Fruit fly (Drosophila melanogaster) whole organism, wandering third instar larva: ENCODE data around the gene CG11811.

Experiments
- Abd-B ChIP-seq: fragments of >200 bp; optimal IDR thresholded peaks from 2 replicates; lab custom pipeline; 2017; ENCODE audit warnings: missing biosample characterization, missing genetic modification characterization
- Dif ChIP-seq: fragments of 200-275, 200-300 bp; sonication (Bioruptor generic); optimal IDR thresholded peaks from 2 replicates; lab custom pipeline; 2018; ENCODE audit warnings: missing biosample characterization, missing genetic modification characterization; ENCODE audit not compliant: partially characterized antibody
- Hr78 ChIP-seq: fragments of >200 bp; optimal IDR thresholded peaks from 2 replicates; lab custom pipeline; 2017; ENCODE audit warnings: missing biosample characterization, missing genetic modification characterization
- Myc ChIP-seq: fragments of >200 bp; optimal IDR thresholded peaks from 2 replicates; lab custom pipeline; 2017
- br ChIP-seq: fragments of 200-800 bp; sonication (Bioruptor generic); optimal IDR thresholded peaks from 2 replicates; lab custom pipeline; 2016; ENCODE audit warnings: missing biosample characterization, missing genetic modification characterization
- fru ChIP-seq: fragments of 200-800 bp; sonication (Bioruptor generic); optimal IDR thresholded peaks from 3 replicates; lab custom pipeline; 2016; ENCODE audit warnings: missing biosample characterization, mild to moderate bottlenecking, missing genetic modification characterization
- psq ChIP-seq: fragments of 200-800 bp; sonication (Bioruptor generic); optimal IDR thresholded peaks from 3 replicates; lab custom pipeline; 2017; ENCODE audit warnings: missing biosample characterization, mild to moderate bottlenecking, missing genetic modification characterization, moderate library complexity
- rgr ChIP-seq: fragments of 200-800 bp; sonication (Bioruptor generic); optimal IDR thresholded peaks from 3 replicates; lab custom pipeline; 2016; ENCODE audit warnings: missing biosample characterization, mild to moderate bottlenecking, missing genetic modification characterization

DNA sequence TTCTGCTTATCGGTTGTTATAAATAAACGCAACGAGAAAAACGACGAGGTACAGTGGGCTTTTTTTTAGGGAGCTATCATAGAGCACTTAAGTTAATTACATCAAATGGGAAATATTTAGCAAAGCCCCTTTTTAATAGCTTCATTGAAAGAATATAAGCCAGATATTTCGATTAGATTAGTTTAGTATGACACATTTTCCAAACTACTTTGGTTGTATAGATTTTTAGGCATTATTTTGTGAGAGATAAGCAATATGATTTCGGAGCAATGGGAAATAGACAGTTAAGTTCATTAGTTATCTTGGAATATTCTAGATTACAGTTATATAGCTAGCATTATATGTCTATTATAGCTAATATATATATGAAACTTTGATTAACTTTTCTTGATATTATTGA is 10.6 kb upstream of the CG11811 start:
- TF ChIP-seq br, result no peak
- no peak for TF ChIP-seq Hr78 (GFP tag; lab: Kevin White, UChicago)
- TF ChIP-seq fru (GFP tag; lab: Kevin White, UChicago), result no peak
- TF ChIP-seq Dif (GFP tag; lab: Kevin White, UChicago), result no peak
- no peak for TF ChIP-seq rgr (GFP tag; lab: Kevin White, UChicago)
- no peak for TF ChIP-seq Myc
- no peak for TF ChIP-seq psq (GFP tag; lab: Kevin White, UChicago)
- TF ChIP-seq Abd-B, result no peak
